Worm (Caenorhabditis elegans) whole organism, early embryonic: ENCODE results near the gene arrd-15.

Experiments
- B0310.2 ChIP-seq: sonication (generic microtip); optimal IDR thresholded peaks from 2 replicates; lab custom pipeline; 2016; ENCODE audit warnings: mild to moderate bottlenecking, missing genetic modification characterization, missing compliant biosample characterization
- ama-1 ChIP-seq: fragments of 150-350 bp; optimal IDR thresholded peaks from 2 replicates; lab custom pipeline; 2014
- ets-7 ChIP-seq: sonication (generic microtip); optimal IDR thresholded peaks from 2 replicates; lab custom pipeline; 2016; ENCODE audit warnings: missing genotype, missing genetic modification characterization, missing compliant biosample characterization
- flt-1 ChIP-seq: fragments of 200-800 bp; sonication (Bioruptor generic); IDR thresholded peaks from 2 replicates; pipeline ENCODE4 v1.3.6; 2022; ENCODE audit warnings: missing genetic modification characterization, missing compliant biosample characterization
- hmbx-1 ChIP-seq: sonication (generic microtip); optimal IDR thresholded peaks from 2 replicates; lab custom pipeline; 2016; ENCODE audit warnings: mild to moderate bottlenecking, missing genetic modification characterization, missing compliant biosample characterization
- hmg-4 ChIP-seq: fragments of 200-800 bp; sonication (Bioruptor generic); optimal IDR thresholded peaks from 2 replicates; lab custom pipeline; 2018; ENCODE audit warnings: mild to moderate bottlenecking, missing genetic modification characterization, missing compliant biosample characterization
- tbx-11 ChIP-seq: fragments of 200-800 bp; sonication (Bioruptor generic); IDR thresholded peaks from 2 replicates; pipeline ENCODE4 v1.3.6; 2022; ENCODE audit warnings: missing genetic modification characterization, missing compliant biosample characterization

DNA sequence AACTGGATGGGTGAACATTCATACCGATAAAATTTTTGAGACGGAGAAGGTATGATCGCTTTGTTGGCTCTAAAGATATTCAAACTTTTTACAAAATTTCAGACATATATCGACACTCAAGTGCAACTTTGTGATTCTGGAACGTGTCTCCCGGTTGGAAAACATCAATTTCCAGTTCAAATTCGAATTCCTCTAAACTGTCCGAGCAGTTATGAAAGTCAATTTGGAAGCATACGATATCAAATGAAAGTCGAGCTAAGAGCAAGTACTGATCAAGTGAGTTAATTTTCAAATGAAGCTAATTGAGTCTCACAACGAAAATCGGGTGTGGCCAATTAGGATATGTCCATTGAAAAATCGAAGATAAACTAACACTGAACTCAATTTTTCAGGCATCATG is 4.6 kb downstream of the arrd-15 start:
- TF ChIP-seq hmg-4 (GFP tag; lab: Kevin White, UChicago) (no peak), flt-1 (GFP tag; lab: Robert Waterston, UW) (no peak), ama-1 (lab: Kevin White, UChicago) (no peak), B0310.2 (tag; lab: Kevin White, UChicago) (no peak), hmbx-1 (no peak), tbx-11 (GFP tag; lab: Robert Waterston, UW) (no peak), ets-7 (tag; lab: Kevin White, UChicago) (no peak)
